Fruit fly (Drosophila melanogaster) whole organism, embryonic: Measurements from ENCODE around the gene haf.

Source experiments
- BtbVII ChIP-seq: fragments of 200-800 bp; sonication (Bioruptor generic); optimal IDR thresholded peaks from 3 replicates; lab custom pipeline; 2017; ENCODE audit warnings: missing biosample characterization, mild to moderate bottlenecking, missing genetic modification characterization
- Bteb2 ChIP-seq: fragments of 200-800 bp; sonication (Bioruptor generic); optimal IDR thresholded peaks from 2 replicates; lab custom pipeline; 2016; ENCODE audit warnings: missing biosample characterization, missing genetic modification characterization
- C15 ChIP-seq: fragments of 200-800 bp; sonication (Bioruptor generic); IDR thresholded peaks from 3 replicates; pipeline ENCODE4 v1.3.6; 2022; ENCODE audit warnings: missing biosample characterization, missing genetic modification characterization
- CG10147 ChIP-seq: fragments of 200-800 bp; sonication (Bioruptor generic); optimal IDR thresholded peaks from 2 replicates; lab custom pipeline; 2019; ENCODE audit warnings: missing biosample characterization, mild to moderate bottlenecking, missing genetic modification characterization, moderate library complexity
- CG10654 ChIP-seq: fragments of 200-800 bp; sonication (Bioruptor generic); optimal IDR thresholded peaks from 2 replicates; lab custom pipeline; 2016; ENCODE audit warnings: missing biosample characterization, missing genetic modification characterization
- CG12104 ChIP-seq: fragments of 200-800 bp; sonication (Bioruptor generic); optimal IDR thresholded peaks from 3 replicates; lab custom pipeline; 2016; ENCODE audit warnings: missing biosample characterization, missing genetic modification characterization
- CG15514 ChIP-seq: fragments of 200-800 bp; sonication (Bioruptor generic); optimal IDR thresholded peaks from 3 replicates; lab custom pipeline; 2017; ENCODE audit warnings: missing biosample characterization, missing genetic modification characterization, mild to moderate bottlenecking, moderate library complexity, missing genetic modification reagents
- CG15601 ChIP-seq: fragments of 200-800 bp; sonication (Bioruptor generic); optimal IDR thresholded peaks from 3 replicates; lab custom pipeline; 2019; ENCODE audit warnings: missing biosample characterization, mild to moderate bottlenecking, missing genetic modification characterization, moderate library complexity
- CG1603 ChIP-seq: fragments of 200-800 bp; sonication (Bioruptor generic); optimal IDR thresholded peaks from 2 replicates; lab custom pipeline; 2019; ENCODE audit warnings: missing biosample characterization, mild to moderate bottlenecking, missing genetic modification characterization, moderate library complexity
- CG17359 ChIP-seq: fragments of 200-800 bp; sonication (Bioruptor generic); optimal IDR thresholded peaks from 3 replicates; lab custom pipeline; 2018; ENCODE audit warnings: missing biosample characterization, mild to moderate bottlenecking, missing genetic modification characterization, moderate library complexity
- CG17361 ChIP-seq: fragments of 200-800 bp; sonication (Bioruptor generic); IDR thresholded peaks from 3 replicates; pipeline ENCODE4 v1.3.6; 2022; ENCODE audit warnings: missing biosample characterization, missing genetic modification characterization
- CG32772 ChIP-seq: fragments of 200-800 bp; sonication (Bioruptor generic); IDR thresholded peaks from 2 replicates; pipeline ENCODE4 v1.3.6; 2022; ENCODE audit warnings: missing biosample characterization, missing genetic modification characterization
- CG3281 ChIP-seq: fragments of 200-800 bp; sonication (Bioruptor generic); optimal IDR thresholded peaks from 3 replicates; lab custom pipeline; 2017; ENCODE audit warnings: missing biosample characterization, mild to moderate bottlenecking, missing genetic modification characterization
- CG33213 ChIP-seq: fragments of 200-800 bp; sonication (Bioruptor generic); optimal IDR thresholded peaks from 3 replicates; lab custom pipeline; 2016; ENCODE audit warnings: missing biosample characterization, missing genetic modification characterization
- CG43689 ChIP-seq: fragments of 200-800 bp; sonication (Bioruptor generic); IDR thresholded peaks from 2 replicates; pipeline ENCODE4 v1.3.6; 2022; ENCODE audit warnings: missing biosample characterization, missing genetic modification characterization
- CG4424 ChIP-seq: fragments of 200-800 bp; sonication (Bioruptor generic); optimal IDR thresholded peaks from 3 replicates; lab custom pipeline; 2016; ENCODE audit warnings: missing biosample characterization, missing genetic modification characterization
- CG4707 ChIP-seq: fragments of 200-800 bp; sonication (Bioruptor generic); optimal IDR thresholded peaks from 2 replicates; lab custom pipeline; 2018; ENCODE audit warnings: missing biosample characterization, mild to moderate bottlenecking, missing genetic modification characterization, moderate library complexity
- CG6791 ChIP-seq: fragments of 200-800 bp; sonication (Bioruptor generic); IDR thresholded peaks from 3 replicates; pipeline ENCODE4 v1.3.6; 2022; ENCODE audit warnings: missing biosample characterization, missing genetic modification characterization; ENCODE audit not compliant: partially characterized antibody
- CG7372 ChIP-seq: fragments of 200-800 bp; sonication (Bioruptor generic); IDR thresholded peaks from 2 replicates; pipeline ENCODE4 v1.3.6; 2022; ENCODE audit warnings: missing biosample characterization, missing genetic modification characterization
- CG8281 ChIP-seq: fragments of 200-800 bp; sonication (Bioruptor generic); optimal IDR thresholded peaks from 2 replicates; lab custom pipeline; 2018; ENCODE audit warnings: missing biosample characterization, mild to moderate bottlenecking, missing genetic modification characterization, moderate library complexity
- CG8359 ChIP-seq: fragments of 200-800 bp; sonication (Bioruptor generic); optimal IDR thresholded peaks from 2 replicates; lab custom pipeline; 2017; ENCODE audit warnings: missing biosample characterization, mild to moderate bottlenecking, missing genetic modification characterization, borderline replicate concordance
- CG9727 ChIP-seq: fragments of 200-800 bp; sonication (Bioruptor generic); optimal IDR thresholded peaks from 3 replicates; lab custom pipeline; 2017; ENCODE audit warnings: missing biosample characterization, mild to moderate bottlenecking, missing genetic modification characterization
- D ChIP-seq, 2 experiments: fragments of 200-800 bp in 1 of 2; fragments of >200 bp in 1 of 2; sonication (Bioruptor generic) in 1 of 2; optimal IDR thresholded peaks; 2 replicates in 1 of 2; 3 replicates in 1 of 2; lab custom pipeline; 2017; ENCODE audit warnings: mild to moderate bottlenecking in 1 of 2, missing biosample characterization in 1 of 2, missing genetic modification characterization in 1 of 2, missing genetic modification reagents in 1 of 2
- Elba2 ChIP-seq: fragments of 200-800 bp; sonication (Bioruptor generic); optimal IDR thresholded peaks from 3 replicates; lab custom pipeline; 2016; ENCODE audit warnings: missing biosample characterization, missing genetic modification characterization
- HHEX ChIP-seq: fragments of 200-800 bp; sonication (Bioruptor generic); optimal IDR thresholded peaks from 3 replicates; lab custom pipeline; 2017; ENCODE audit warnings: missing biosample characterization, mild to moderate bottlenecking, missing genetic modification characterization, missing genetic modification reagents
- Hand ChIP-seq: fragments of 200-800 bp; sonication (Bioruptor generic); optimal IDR thresholded peaks from 2 replicates; lab custom pipeline; 2017; ENCODE audit warnings: mild to moderate bottlenecking, missing biosample characterization, missing genetic modification reagents, missing genetic modification characterization
- Hr51 ChIP-seq, 2 experiments: fragments of 200-800 bp; sonication (Bioruptor generic); optimal IDR thresholded peaks; 2 replicates in 1 of 2; 3 replicates in 1 of 2; lab custom pipeline; 2016 to 2018; ENCODE audit warnings: missing biosample characterization in 2 of 2, missing genetic modification characterization in 2 of 2, mild to moderate bottlenecking in 1 of 2, moderate library complexity in 1 of 2
- Lhr ChIP-seq: fragments of 200-800 bp; sonication (Bioruptor generic); optimal IDR thresholded peaks from 3 replicates; lab custom pipeline; 2017; ENCODE audit warnings: mild to moderate bottlenecking, missing biosample characterization, missing genetic modification reagents, missing genetic modification characterization
- MBD-R2 ChIP-seq: fragments of 200-800 bp; sonication (Bioruptor generic); IDR thresholded peaks from 2 replicates; pipeline ENCODE4 v1.3.6; 2022; ENCODE audit warnings: missing biosample characterization, missing genetic modification characterization
- Myb ChIP-seq: fragments of 200-800 bp; sonication (Bioruptor generic); optimal IDR thresholded peaks from 2 replicates; lab custom pipeline; 2016; ENCODE audit warnings: missing biosample characterization, missing genetic modification characterization
- Nf-YC ChIP-seq: fragments of 200-800 bp; optimal IDR thresholded peaks from 3 replicates; lab custom pipeline; 2019; ENCODE audit warnings: missing biosample characterization, mild to moderate bottlenecking, missing genetic modification characterization, moderate library complexity
- Oli ChIP-seq: fragments of 200-800 bp; sonication (Bioruptor generic); optimal IDR thresholded peaks from 2 replicates; lab custom pipeline; 2018; ENCODE audit warnings: missing biosample characterization, mild to moderate bottlenecking, missing genetic modification characterization, moderate library complexity
- Optix ChIP-seq: fragments of 200-800 bp; sonication (Bioruptor generic); IDR thresholded peaks from 3 replicates; pipeline ENCODE4 v1.3.6; 2022; ENCODE audit warnings: missing biosample characterization, missing genetic modification characterization
- Rx ChIP-seq: fragments of 200-800 bp; sonication (Bioruptor generic); IDR thresholded peaks from 2 replicates; pipeline ENCODE4 v1.3.6; 2022; ENCODE audit warnings: missing biosample characterization, missing genetic modification characterization
- Sox100B ChIP-seq: fragments of 200-800 bp; sonication (Bioruptor generic); optimal IDR thresholded peaks from 3 replicates; lab custom pipeline; 2018; ENCODE audit warnings: missing biosample characterization, mild to moderate bottlenecking, missing genetic modification characterization
- Sox102F ChIP-seq: fragments of 200-800 bp; sonication (Bioruptor generic); optimal IDR thresholded peaks from 2 replicates; lab custom pipeline; 2018; ENCODE audit warnings: missing biosample characterization, mild to moderate bottlenecking, missing genetic modification characterization, moderate library complexity
- Sry-β ChIP-seq: fragments of 200-800 bp; sonication (Bioruptor generic); optimal IDR thresholded peaks from 2 replicates; lab custom pipeline; 2018; ENCODE audit warnings: missing biosample characterization, mild to moderate bottlenecking, missing genetic modification characterization, moderate library complexity
- abd-A ChIP-seq: fragments of 200-800 bp; sonication (Bioruptor generic); optimal IDR thresholded peaks from 3 replicates; lab custom pipeline; 2019; ENCODE audit warnings: missing biosample characterization, mild to moderate bottlenecking, missing genetic modification characterization, moderate library complexity
- chif ChIP-seq, 2 experiments: fragments of 200-800 bp; sonication (Bioruptor generic); optimal IDR thresholded peaks; 3 replicates each; lab custom pipeline; 2016; ENCODE audit warnings: missing biosample characterization in 2 of 2, missing genetic modification characterization in 2 of 2
- crol ChIP-seq: fragments of 200-800 bp; sonication (Bioruptor generic); IDR thresholded peaks from 2 replicates; pipeline ENCODE4 v1.3.6; 2022; ENCODE audit warnings: missing biosample characterization, missing genetic modification characterization
- disco-r ChIP-seq: fragments of 200-800 bp; sonication (Bioruptor generic); optimal IDR thresholded peaks from 2 replicates; lab custom pipeline; 2016; ENCODE audit warnings: missing biosample characterization, missing genetic modification characterization
- esg ChIP-seq: fragments of 200-800 bp; sonication (Bioruptor generic); conservative IDR thresholded peaks from 2 replicates; pipeline ENCODE4 v1.3.6; 2022; ENCODE audit warnings: missing biosample characterization, missing genetic modification characterization
- nerfin-1 ChIP-seq: fragments of 200-800 bp; sonication (Bioruptor generic); optimal IDR thresholded peaks from 3 replicates; lab custom pipeline; 2019; ENCODE audit warnings: missing biosample characterization, mild to moderate bottlenecking, missing genetic modification characterization, moderate library complexity
- org-1 ChIP-seq: fragments of 200-800 bp; sonication (Bioruptor generic); optimal IDR thresholded peaks from 2 replicates; lab custom pipeline; 2017; ENCODE audit warnings: missing biosample characterization, missing genetic modification characterization
- slou ChIP-seq: fragments of 200-800 bp; sonication (Bioruptor generic); optimal IDR thresholded peaks from 3 replicates; lab custom pipeline; 2016; ENCODE audit warnings: missing biosample characterization, missing genetic modification characterization
- stc ChIP-seq: fragments of 200-800 bp; sonication (Bioruptor generic); IDR thresholded peaks from 2 replicates; pipeline ENCODE4 v1.3.6; 2022; ENCODE audit warnings: missing biosample characterization, missing genetic modification characterization
- sug ChIP-seq: fragments of 200-800 bp; optimal IDR thresholded peaks from 2 replicates; lab custom pipeline; 2019; ENCODE audit warnings: missing biosample characterization, mild to moderate bottlenecking, missing genetic modification characterization, moderate library complexity
- tap ChIP-seq: fragments of 200-800 bp; optimal IDR thresholded peaks from 3 replicates; lab custom pipeline; 2019; ENCODE audit warnings: missing biosample characterization, mild to moderate bottlenecking, missing genetic modification characterization, moderate library complexity
- tio ChIP-seq: fragments of 200-800 bp; sonication (Bioruptor generic); optimal IDR thresholded peaks from 2 replicates; lab custom pipeline; 2017; ENCODE audit warnings: missing biosample characterization, missing genetic modification characterization, inconsistent platforms
- tx ChIP-seq: fragments of 200-800 bp; sonication (Bioruptor generic); optimal IDR thresholded peaks from 2 replicates; lab custom pipeline; 2016; ENCODE audit warnings: missing biosample characterization, missing genetic modification characterization

The haf gene

dm6 chr2L:1618696-1619095 is 63.8 kb downstream of the haf start (continued):
- TF ChIP-seq slou (GFP tag; lab: Kevin White, UChicago) (no peak), CG32772 (GFP tag; lab: Robert Waterston, UW) (no peak), crol (peak; percentile 91), abd-A (tag; lab: Kevin White, UChicago) (peak; percentile 90), Rx (GFP tag; lab: Robert Waterston, UW) (no peak), esg (GFP tag; lab: Robert Waterston, UW) (no peak), D (optimal IDR thresholded peaks at IDR 0.05; lab: Kevin White, UChicago) (no peak), D (GFP tag; optimal IDR thresholded peaks at IDR 0.05; lab: Kevin White, UChicago) (no peak), Optix (GFP tag; lab: Robert Waterston, UW) (no peak), CG4424 (GFP tag; lab: Kevin White, UChicago) (no peak), BtbVII (no peak), sug (no peak), disco-r (GFP tag; lab: Kevin White, UChicago) (no peak), Elba2 (no peak), CG8359 (no peak), MBD-R2 (GFP tag; lab: Robert Waterston, UW) (no peak), CG4707 (GFP tag; lab: Kevin White, UChicago) (no peak)

dm6 chr2L:1619191-1619590 is 64.3 kb downstream of the haf start:
- TF ChIP-seq CG17361 (peak; percentile 66; the same call in 2 of the 3 replicates), Oli (tag; lab: Kevin White, UChicago) (peak; percentile 31), CG10147 (GFP tag; lab: Kevin White, UChicago) (peak; percentile 16), Sox100B (peak; percentile 36), CG3281 (GFP tag; lab: Kevin White, UChicago) (peak; percentile 75), nerfin-1 (tag; lab: Kevin White, UChicago) (peak; percentile 7), CG15601 (no peak), CG33213 (GFP tag; lab: Kevin White, UChicago) (no peak), CG9727 (GFP tag; lab: Kevin White, UChicago) (peak; percentile 31), Hand (GFP tag; lab: Kevin White, UChicago) (peak; percentile 57), Bteb2 (GFP tag; lab: Kevin White, UChicago) (no peak), Nf-YC (tag; lab: Kevin White, UChicago) (peak; percentile 20), Sox102F (GFP tag; lab: Kevin White, UChicago) (peak; percentile 59), Myb (GFP tag; lab: Kevin White, UChicago) (peak; percentile 10), CG17359 (tag; lab: Kevin White, UChicago) (peak; percentile 37), Hr51 (GFP tag; optimal IDR thresholded peaks at IDR 0.05; lab: Kevin White, UChicago) (peak in 1 of 2 experiments; percentile 50), CG7372 (GFP tag; lab: Robert Waterston, UW) (no peak), HHEX (peak; percentile 50), tio (GFP tag; lab: Kevin White, UChicago) (peak; percentile 46), CG1603 (tag; lab: Kevin White, UChicago) (no peak), org-1 (GFP tag; lab: Kevin White, UChicago) (no peak), Lhr (no peak), tap (tag; lab: Kevin White, UChicago) (peak; percentile 12), C15 (GFP tag; lab: Robert Waterston, UW) (no peak), stc (no peak), CG6791 (GFP tag; lab: Robert Waterston, UW) (no peak), CG43689 (GFP tag; lab: Robert Waterston, UW) (0 out of 2 replicates have a peak, but pooled peaks have one; percentile 12), CG8281 (tag; lab: Kevin White, UChicago) (peak; percentile 13), CG10654 (no peak), CG12104 (no peak), Sry-β (no peak), crol (no peak), tx (GFP tag; lab: Kevin White, UChicago) (no peak), chif (GFP tag; optimal IDR thresholded peaks at IDR 0.05; lab: Kevin White, UChicago) (peak in 1 of 2 experiments; percentile 12), CG15514 (peak; percentile 39)
